Worm (Caenorhabditis elegans) whole organism, midembryonic: ENCODE data around the gene F09D12.2.

Source experiments
- T22C8.4 ChIP-seq: fragments of 200-800 bp; sonication (Bioruptor generic); IDR thresholded peaks from 2 replicates; pipeline ENCODE4 v1.3.6; 2022; ENCODE audit warnings: missing genetic modification characterization, missing compliant biosample characterization
- cog-1 ChIP-seq: sonication (generic microtip); optimal IDR thresholded peaks from 2 replicates; lab custom pipeline; 2016; ENCODE audit warnings: missing genetic modification characterization, missing compliant biosample characterization
- flt-1 ChIP-seq: fragments of 200-800 bp; sonication (Bioruptor generic); IDR thresholded peaks from 2 replicates; pipeline ENCODE4 v1.3.6; 2022; ENCODE audit warnings: missing genetic modification characterization, missing compliant biosample characterization
- klf-2 ChIP-seq: fragments of 200-800 bp; sonication (Bioruptor generic); conservative IDR thresholded peaks from 2 replicates; pipeline ENCODE4 v1.3.6; 2022; ENCODE audit warnings: missing genetic modification reagents, missing genetic modification characterization, missing compliant biosample characterization
- med-1 ChIP-seq: sonication (generic microtip); optimal IDR thresholded peaks from 2 replicates; lab custom pipeline; 2017; ENCODE audit warnings: missing genetic modification characterization, mild to moderate bottlenecking, missing compliant biosample characterization, antibody characterized with exemption, missing genetic modification reagents; ENCODE audit not compliant: insufficient read depth
- ref-1 ChIP-seq: fragments of 200-800 bp; sonication (Bioruptor generic); conservative IDR thresholded peaks from 2 replicates; pipeline ENCODE4 v1.3.6; 2022; ENCODE audit warnings: missing genetic modification reagents, missing genetic modification characterization, missing compliant biosample characterization
- tab-1 ChIP-seq: fragments of 200-800 bp; sonication (Bioruptor generic); IDR thresholded peaks from 2 replicates; pipeline ENCODE4 v1.3.6; 2022; ENCODE audit warnings: missing genetic modification characterization, missing compliant biosample characterization
- ztf-23 ChIP-seq: fragments of 200-800 bp; sonication (Bioruptor generic); IDR thresholded peaks from 2 replicates; pipeline ENCODE4 v1.3.6; 2022; ENCODE audit warnings: missing genetic modification reagents, missing genetic modification characterization, missing compliant biosample characterization
- ztf-29 ChIP-seq: fragments of 200-800 bp; sonication (Bioruptor generic); IDR thresholded peaks from 2 replicates; pipeline ENCODE4 v1.3.6; 2022; ENCODE audit warnings: missing genetic modification reagents, missing genetic modification characterization, missing compliant biosample characterization

The F09D12.2 gene

ce11 chrIV:3467751-3468150, 23.8 kb upstream of the F09D12.2 start:
- no peak for TF ChIP-seq ref-1 (GFP tag; lab: Robert Waterston, UW)
- TF ChIP-seq med-1 (GFP tag; lab: Kevin White, UChicago), result no peak
- no peak for TF ChIP-seq klf-2 (GFP tag; lab: Robert Waterston, UW)
- TF ChIP-seq T22C8.4 (GFP tag; lab: Robert Waterston, UW), result no peak

ce11 chrIV:3467128-3467527, 23.1 kb upstream of the F09D12.2 start, which contains the start of gene F58E2.3:
F58E2.3 (plus strand) TSS chrIV:3467428.
- TF ChIP-seq ztf-29 (GFP tag; lab: Robert Waterston, UW) (no peak), tab-1 (GFP tag; lab: Robert Waterston, UW) (no peak), T22C8.4 (GFP tag; lab: Robert Waterston, UW) (no peak), ztf-23 (GFP tag; lab: Robert Waterston, UW) (no peak), med-1 (GFP tag; lab: Kevin White, UChicago) (no peak), ref-1 (GFP tag; lab: Robert Waterston, UW) (no peak), flt-1 (GFP tag; lab: Robert Waterston, UW) (no peak), klf-2 (GFP tag; lab: Robert Waterston, UW) (no peak), cog-1 (no peak)

- TF ChIP-seq med-1 (GFP tag; lab: Kevin White, UChicago), result no peak
- TF ChIP-seq tab-1 (GFP tag; lab: Robert Waterston, UW), result no peak
- no peak for TF ChIP-seq cog-1
- TF ChIP-seq T22C8.4 (GFP tag; lab: Robert Waterston, UW), result no peak
- TF ChIP-seq ztf-23 (GFP tag; lab: Robert Waterston, UW), result no peak
- no peak for TF ChIP-seq ref-1 (GFP tag; lab: Robert Waterston, UW)
- TF ChIP-seq klf-2 (GFP tag; lab: Robert Waterston, UW), result no peak
- TF ChIP-seq flt-1 (GFP tag; lab: Robert Waterston, UW), result no peak
- TF ChIP-seq ztf-29 (GFP tag; lab: Robert Waterston, UW), result no peak
These were observed 19.3 kb upstream of the F09D12.2 start, which contains the start of gene F58E2.4 for ce11 chrIV:3463254-3463653. F58E2.4 (plus strand) TSS chrIV:3463387.

- peak; percentile 75; the same call in 1 of the 2 replicates for TF ChIP-seq ztf-29 (GFP tag; lab: Robert Waterston, UW)
These were observed 11.4 kb upstream of the F09D12.2 start for ce11 chrIV:3455437-3455836.

ce11 chrIV:3453346-3453745, 9.3 kb upstream of the F09D12.2 start, which contains the start of gene srz-23:
srz-23 (plus strand) TSS chrIV:3453608.
- TF ChIP-seq T22C8.4 (GFP tag; lab: Robert Waterston, UW) (no peak), tab-1 (GFP tag; lab: Robert Waterston, UW) (no peak), ztf-29 (GFP tag; lab: Robert Waterston, UW) (no peak), cog-1 (no peak), flt-1 (GFP tag; lab: Robert Waterston, UW) (no peak), ztf-23 (GFP tag; lab: Robert Waterston, UW) (no peak), med-1 (GFP tag; lab: Kevin White, UChicago) (no peak), ref-1 (GFP tag; lab: Robert Waterston, UW) (no peak)

ce11 chrIV:3452516-3452915, 8.5 kb upstream of the F09D12.2 start:
- TF ChIP-seq ztf-23 (GFP tag; lab: Robert Waterston, UW) (no peak), ref-1 (GFP tag; lab: Robert Waterston, UW) (no peak)

- no peak for TF ChIP-seq flt-1 (GFP tag; lab: Robert Waterston, UW)
- TF ChIP-seq tab-1 (GFP tag; lab: Robert Waterston, UW), result no peak
- no peak for TF ChIP-seq med-1 (GFP tag; lab: Kevin White, UChicago)
- no peak for TF ChIP-seq klf-2 (GFP tag; lab: Robert Waterston, UW)
These were observed 3.3 kb upstream of the F09D12.2 start for ce11 chrIV:3447350-3447749.

- no peak for TF ChIP-seq ref-1 (GFP tag; lab: Robert Waterston, UW)
- TF ChIP-seq flt-1 (GFP tag; lab: Robert Waterston, UW), result no peak
- no peak for TF ChIP-seq ztf-29 (GFP tag; lab: Robert Waterston, UW)
- TF ChIP-seq T22C8.4 (GFP tag; lab: Robert Waterston, UW), result no peak
- no peak for TF ChIP-seq tab-1 (GFP tag; lab: Robert Waterston, UW)
- TF ChIP-seq klf-2 (GFP tag; lab: Robert Waterston, UW), result no peak
- no peak for TF ChIP-seq cog-1
- no peak for TF ChIP-seq med-1 (GFP tag; lab: Kevin White, UChicago)
- no peak for TF ChIP-seq ztf-23 (GFP tag; lab: Robert Waterston, UW)
These were observed 613 bp upstream of the F09D12.2 start, which contains the start of gene F58E2.5 for ce11 chrIV:3444614-3445013. F58E2.5 (plus strand) TSS chrIV:3444914.

ce11 chrIV:3442513-3442912, 1.5 kb downstream of the F09D12.2 start:
- no peak for TF ChIP-seq cog-1
- TF ChIP-seq tab-1 (GFP tag; lab: Robert Waterston, UW), result no peak
- no peak for TF ChIP-seq ztf-23 (GFP tag; lab: Robert Waterston, UW)
- no peak for TF ChIP-seq T22C8.4 (GFP tag; lab: Robert Waterston, UW)
- no peak for TF ChIP-seq klf-2 (GFP tag; lab: Robert Waterston, UW)

- no peak for TF ChIP-seq ref-1 (GFP tag; lab: Robert Waterston, UW)
- TF ChIP-seq ztf-29 (GFP tag; lab: Robert Waterston, UW), result no peak
- TF ChIP-seq flt-1 (GFP tag; lab: Robert Waterston, UW), result no peak
- TF ChIP-seq klf-2 (GFP tag; lab: Robert Waterston, UW), result no peak
- TF ChIP-seq med-1 (GFP tag; lab: Kevin White, UChicago), result no peak
- no peak for TF ChIP-seq ztf-23 (GFP tag; lab: Robert Waterston, UW)
- no peak for TF ChIP-seq cog-1
- TF ChIP-seq T22C8.4 (GFP tag; lab: Robert Waterston, UW), result no peak
- TF ChIP-seq tab-1 (GFP tag; lab: Robert Waterston, UW), result no peak
These were observed 3.2 kb downstream of the F09D12.2 start, which contains the start of gene grd-10 for ce11 chrIV:3440848-3441247. grd-10 (plus strand) TSS chrIV:3441055.
